Fruit fly (Drosophila melanogaster) whole organism, embryonic: ENCODE results near the gene Hinfp.

Source experiments
- B-H1 ChIP-seq: fragments of 200-800 bp; sonication (Bioruptor generic); IDR thresholded peaks from 3 replicates; pipeline ENCODE4 v1.3.6; 2022; ENCODE audit warnings: missing biosample characterization, missing genetic modification characterization
- Bgb ChIP-seq: fragments of 200-800 bp; sonication (Bioruptor generic); IDR thresholded peaks from 2 replicates; pipeline ENCODE4 v1.3.6; 2022; ENCODE audit warnings: missing biosample characterization, missing genetic modification characterization; ENCODE audit not compliant: partially characterized antibody
- BtbVII ChIP-seq: fragments of 200-800 bp; sonication (Bioruptor generic); optimal IDR thresholded peaks from 3 replicates; lab custom pipeline; 2017; ENCODE audit warnings: missing biosample characterization, mild to moderate bottlenecking, missing genetic modification characterization
- Bteb2 ChIP-seq: fragments of 200-800 bp; sonication (Bioruptor generic); optimal IDR thresholded peaks from 2 replicates; lab custom pipeline; 2016; ENCODE audit warnings: missing biosample characterization, missing genetic modification characterization
- C15 ChIP-seq: fragments of 200-800 bp; sonication (Bioruptor generic); IDR thresholded peaks from 3 replicates; pipeline ENCODE4 v1.3.6; 2022; ENCODE audit warnings: missing biosample characterization, missing genetic modification characterization
- CG10274 ChIP-seq: fragments of 200-800 bp; sonication (Bioruptor generic); optimal IDR thresholded peaks from 3 replicates; lab custom pipeline; 2017; ENCODE audit warnings: missing biosample characterization, mild to moderate bottlenecking, missing genetic modification characterization
- CG10431 ChIP-seq: fragments of 200-800 bp; sonication (Bioruptor generic); optimal IDR thresholded peaks from 3 replicates; lab custom pipeline; 2018; ENCODE audit warnings: missing biosample characterization, mild to moderate bottlenecking, missing genetic modification characterization
- CG12155 ChIP-seq: fragments of 200-800 bp; sonication (Bioruptor generic); optimal IDR thresholded peaks from 3 replicates; lab custom pipeline; 2016; ENCODE audit warnings: missing biosample characterization, missing genetic modification characterization
- CG13296 ChIP-seq: fragments of 200-800 bp; sonication (Bioruptor generic); optimal IDR thresholded peaks from 3 replicates; lab custom pipeline; 2018; ENCODE audit warnings: missing biosample characterization, mild to moderate bottlenecking, missing genetic modification characterization
- CG14860 ChIP-seq: fragments of 200-800 bp; sonication (Bioruptor generic); IDR thresholded peaks from 3 replicates; pipeline ENCODE4 v1.3.6; 2022; ENCODE audit warnings: missing biosample characterization, missing genetic modification characterization; ENCODE audit not compliant: partially characterized antibody
- CG15269 ChIP-seq: fragments of 200-800 bp; sonication (Bioruptor generic); optimal IDR thresholded peaks from 2 replicates; lab custom pipeline; 2018; ENCODE audit warnings: missing biosample characterization, mild to moderate bottlenecking, missing genetic modification characterization, moderate library complexity
- CG2129 ChIP-seq: fragments of 200-800 bp; sonication (Bioruptor generic); IDR thresholded peaks from 2 replicates; pipeline ENCODE4 v1.3.6; 2022; ENCODE audit warnings: missing biosample characterization, missing genetic modification characterization; ENCODE audit not compliant: partially characterized antibody
- CG2875 ChIP-seq: fragments of 200-800 bp; sonication (Bioruptor generic); optimal IDR thresholded peaks from 2 replicates; lab custom pipeline; 2017; ENCODE audit warnings: missing biosample characterization, mild to moderate bottlenecking, missing genetic modification characterization, missing genetic modification reagents
- CG30020 ChIP-seq: fragments of 200-800 bp; optimal IDR thresholded peaks from 2 replicates; lab custom pipeline; 2019; ENCODE audit warnings: missing biosample characterization, mild to moderate bottlenecking, missing genetic modification characterization, moderate library complexity
- CG32532 ChIP-seq: fragments of 200-800 bp; sonication (Bioruptor generic); IDR thresholded peaks from 2 replicates; pipeline ENCODE4 v1.3.6; 2022; ENCODE audit warnings: missing biosample characterization, missing genetic modification characterization
- CG32772 ChIP-seq: fragments of 200-800 bp; sonication (Bioruptor generic); IDR thresholded peaks from 2 replicates; pipeline ENCODE4 v1.3.6; 2022; ENCODE audit warnings: missing biosample characterization, missing genetic modification characterization
- CG3281 ChIP-seq: fragments of 200-800 bp; sonication (Bioruptor generic); optimal IDR thresholded peaks from 3 replicates; lab custom pipeline; 2017; ENCODE audit warnings: missing biosample characterization, mild to moderate bottlenecking, missing genetic modification characterization
- CG3726 ChIP-seq: fragments of 200-800 bp; sonication (Bioruptor generic); IDR thresholded peaks from 3 replicates; pipeline ENCODE4, ENCODE4 v1.3.6; 2022; ENCODE audit warnings: missing biosample characterization, missing genetic modification characterization
- CG43689 ChIP-seq: fragments of 200-800 bp; sonication (Bioruptor generic); IDR thresholded peaks from 2 replicates; pipeline ENCODE4 v1.3.6; 2022; ENCODE audit warnings: missing biosample characterization, missing genetic modification characterization
- CG4617 ChIP-seq: fragments of 200-800 bp; sonication (Bioruptor generic); optimal IDR thresholded peaks from 3 replicates; lab custom pipeline; 2016; ENCODE audit warnings: missing biosample characterization, missing genetic modification characterization, borderline replicate concordance
- CG6175 ChIP-seq: fragments of 200-800 bp; sonication (Bioruptor generic); IDR thresholded peaks from 3 replicates; pipeline ENCODE4 v1.3.6; 2022; ENCODE audit warnings: missing biosample characterization, missing genetic modification characterization
- CG6813 ChIP-seq: fragments of 200-800 bp; sonication (Bioruptor generic); optimal IDR thresholded peaks from 2 replicates; lab custom pipeline; 2017; ENCODE audit warnings: missing biosample characterization, missing genetic modification characterization, mild to moderate bottlenecking, moderate library complexity, missing genetic modification reagents
- CG7357 ChIP-seq: fragments of 200-800 bp; sonication (Bioruptor generic); IDR thresholded peaks from 3 replicates; pipeline ENCODE4 v1.3.6; 2022; ENCODE audit warnings: missing biosample characterization, missing genetic modification characterization
- CG7786 ChIP-seq: fragments of 200-800 bp; sonication (Bioruptor generic); optimal IDR thresholded peaks from 2 replicates; lab custom pipeline; 2016; ENCODE audit warnings: missing biosample characterization, missing genetic modification characterization
- CG8290 ChIP-seq, 3 experiments: fragments of 200-800 bp; sonication (Bioruptor generic); optimal IDR thresholded peaks; 2 replicates each; lab custom pipeline; 2016 to 2019; ENCODE audit warnings: missing biosample characterization in 3 of 3, missing genetic modification characterization in 3 of 3, mild to moderate bottlenecking in 2 of 3, moderate library complexity in 1 of 3
- CG8388 ChIP-seq: fragments of 200-800 bp; sonication (Bioruptor generic); optimal IDR thresholded peaks from 2 replicates; lab custom pipeline; 2019; ENCODE audit warnings: missing biosample characterization, mild to moderate bottlenecking, missing genetic modification characterization, moderate library complexity
- CG8478 ChIP-seq: fragments of >200 bp; optimal IDR thresholded peaks from 2 replicates; lab custom pipeline; 2018
- CG9817 ChIP-seq: fragments of 200-800 bp; sonication (Bioruptor generic); optimal IDR thresholded peaks from 2 replicates; lab custom pipeline; 2018; ENCODE audit warnings: missing biosample characterization, mild to moderate bottlenecking, missing genetic modification characterization, moderate library complexity
- Doc3 ChIP-seq: fragments of 200-800 bp; sonication (Bioruptor generic); IDR thresholded peaks from 3 replicates; pipeline ENCODE4 v1.3.6; 2022; ENCODE audit warnings: missing biosample characterization, missing genetic modification characterization; ENCODE audit not compliant: partially characterized antibody
- Hr3 ChIP-seq: fragments of 200-800 bp; sonication (Bioruptor generic); optimal IDR thresholded peaks from 3 replicates; lab custom pipeline; 2016; ENCODE audit warnings: missing biosample characterization, missing genetic modification characterization
- Jarid2 ChIP-seq: fragments of 200-800 bp; sonication (Bioruptor generic); optimal IDR thresholded peaks from 3 replicates; lab custom pipeline; 2017; ENCODE audit warnings: mild to moderate bottlenecking, missing biosample characterization, missing genetic modification reagents, missing genetic modification characterization
- Kr ChIP-seq: fragments of 200-800 bp; sonication (Bioruptor generic); optimal IDR thresholded peaks from 2 replicates; lab custom pipeline; 2017; ENCODE audit warnings: missing biosample characterization, mild to moderate bottlenecking, missing genetic modification characterization
- NC2α ChIP-seq: fragments of 200-800 bp; sonication (Bioruptor generic); optimal IDR thresholded peaks from 2 replicates; lab custom pipeline; 2016; ENCODE audit warnings: missing biosample characterization, missing genetic modification characterization
- Nf-YC ChIP-seq: fragments of 200-800 bp; optimal IDR thresholded peaks from 3 replicates; lab custom pipeline; 2019; ENCODE audit warnings: missing biosample characterization, mild to moderate bottlenecking, missing genetic modification characterization, moderate library complexity
- Sox100B ChIP-seq: fragments of 200-800 bp; sonication (Bioruptor generic); optimal IDR thresholded peaks from 3 replicates; lab custom pipeline; 2018; ENCODE audit warnings: missing biosample characterization, mild to moderate bottlenecking, missing genetic modification characterization
- Spps ChIP-seq: fragments of 200-800 bp; sonication (Bioruptor generic); optimal IDR thresholded peaks from 2 replicates; lab custom pipeline; 2018; ENCODE audit warnings: missing biosample characterization, mild to moderate bottlenecking, missing genetic modification characterization
- amos ChIP-seq: fragments of 200-800 bp; sonication (Bioruptor generic); IDR thresholded peaks from 2 replicates; pipeline ENCODE4 v1.3.6; 2022; ENCODE audit warnings: missing biosample characterization, missing genetic modification characterization; ENCODE audit not compliant: partially characterized antibody
- ara ChIP-seq: fragments of 200-800 bp; sonication (Bioruptor generic); IDR thresholded peaks from 2 replicates; pipeline ENCODE4 v1.3.6; 2022; ENCODE audit warnings: missing biosample characterization, missing genetic modification characterization
- cad ChIP-seq: fragments of >200 bp; optimal IDR thresholded peaks from 2 replicates; lab custom pipeline; 2017; ENCODE audit warnings: missing biosample characterization, missing genetic modification characterization
- dimm ChIP-seq: fragments of 200-800 bp; sonication (Bioruptor generic); IDR thresholded peaks from 2 replicates; pipeline ENCODE4 v1.3.6; 2022; ENCODE audit warnings: missing biosample characterization, missing genetic modification characterization
- ham ChIP-seq: fragments of 200-800 bp; sonication (Bioruptor generic); IDR thresholded peaks from 2 replicates; pipeline ENCODE4 v1.3.6; 2022; ENCODE audit warnings: missing biosample characterization, missing genetic modification characterization
- hbn ChIP-seq: fragments of 200-800 bp; sonication (Bioruptor generic); IDR thresholded peaks from 2 replicates; pipeline ENCODE4 v1.3.6; 2022; ENCODE audit warnings: missing biosample characterization, missing genetic modification characterization; ENCODE audit not compliant: partially characterized antibody
- jing ChIP-seq: fragments of 200-800 bp; sonication (Bioruptor generic); optimal IDR thresholded peaks from 2 replicates; lab custom pipeline; 2018; ENCODE audit warnings: missing biosample characterization, mild to moderate bottlenecking, missing genetic modification characterization
- luna ChIP-seq: fragments of 200-800 bp; sonication (Bioruptor generic); optimal IDR thresholded peaks from 2 replicates; lab custom pipeline; 2016; ENCODE audit warnings: missing biosample characterization, missing genetic modification characterization
- nerfin-2 ChIP-seq: fragments of 200-800 bp; sonication (Bioruptor generic); IDR thresholded peaks from 2 replicates; pipeline ENCODE4 v1.3.6; 2022; ENCODE audit warnings: missing biosample characterization, missing genetic modification characterization; ENCODE audit not compliant: partially characterized antibody
- peb ChIP-seq: fragments of 200-800 bp; sonication (Bioruptor generic); IDR thresholded peaks from 2 replicates; pipeline ENCODE4 v1.3.6; 2022; ENCODE audit warnings: missing biosample characterization, missing genetic modification characterization
- pfk ChIP-seq: fragments of 200-800 bp; sonication (Bioruptor generic); optimal IDR thresholded peaks from 2 replicates; lab custom pipeline; 2018; ENCODE audit warnings: missing biosample characterization, mild to moderate bottlenecking, missing genetic modification characterization, moderate library complexity
- row ChIP-seq: fragments of 200-800 bp; sonication (Bioruptor generic); IDR thresholded peaks from 3 replicates; pipeline ENCODE4 v1.3.6; 2022; ENCODE audit warnings: missing biosample characterization, missing genetic modification characterization
- sens ChIP-seq: fragments of 200-800 bp; sonication (Bioruptor generic); peaks from one replicate; lab custom pipeline; 2016; ENCODE audit warnings: missing biosample characterization, missing genetic modification characterization
- z ChIP-seq: fragments of 200-800 bp; sonication (Bioruptor generic); IDR thresholded peaks from 3 replicates; pipeline ENCODE4 v1.3.6; 2022; ENCODE audit warnings: missing biosample characterization, missing genetic modification characterization
- zf30C ChIP-seq: fragments of 200-800 bp; sonication (Bioruptor generic); optimal IDR thresholded peaks from 3 replicates; lab custom pipeline; 2018; ENCODE audit warnings: missing biosample characterization, mild to moderate bottlenecking, missing genetic modification characterization

Gene Hinfp

DNA sequence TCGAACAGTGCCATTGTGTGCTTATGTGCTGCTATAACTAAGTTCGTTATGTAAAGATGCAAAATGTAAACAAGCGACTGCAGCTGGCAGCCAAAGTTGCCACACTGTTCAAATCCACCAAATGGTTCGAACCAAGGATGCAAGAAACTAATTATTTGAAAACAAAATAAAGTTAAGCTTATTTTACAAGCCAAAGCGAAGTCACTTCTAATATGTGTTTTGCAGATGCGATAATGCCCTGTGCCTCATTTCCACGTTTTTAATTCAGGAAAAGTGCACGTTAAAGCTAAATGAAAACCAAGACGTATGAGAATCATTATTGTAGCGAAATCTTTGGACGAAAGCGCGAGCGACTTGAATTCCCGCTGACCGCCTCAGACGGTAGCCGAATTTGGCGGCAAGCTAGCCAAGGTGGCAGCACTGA is 4.2 kb upstream of the Hinfp start, which contains the start of the genes CG13365 and Vsp37A (continued):
- TF ChIP-seq CG7786 (peak; percentile 52), CG43689 (no peak), CG12155 (GFP tag; lab: Kevin White, UChicago) (peak; percentile 41), ara (GFP tag; lab: Robert Waterston, UW) (no peak), nerfin-2 (no peak), jing (GFP tag; lab: Kevin White, UChicago) (no peak), CG7357 (no peak), dimm (GFP tag; lab: Robert Waterston, UW) (no peak), C15 (GFP tag; lab: Robert Waterston, UW) (no peak), CG30020 (tag; lab: Kevin White, UChicago) (peak; percentile 58), CG2875 (GFP tag; lab: Kevin White, UChicago) (peak; percentile 34), CG6813 (GFP tag; lab: Kevin White, UChicago) (no peak), zf30C (GFP tag; lab: Kevin White, UChicago) (no peak), cad (GFP tag; lab: Kevin White, UChicago) (no peak), Spps (tag; lab: Kevin White, UChicago) (no peak), Doc3 (no peak), CG6175 (GFP tag; lab: Robert Waterston, UW) (no peak), ham (GFP tag; lab: Robert Waterston, UW) (no peak), Kr (no peak), B-H1 (GFP tag; lab: Robert Waterston, UW) (no peak), CG8290 (GFP tag; optimal IDR thresholded peaks at IDR 0.05; lab: Kevin White, UChicago) (peak; percentile 9), CG8290 (tag; optimal IDR thresholded peaks at IDR 0.05; lab: Kevin White, UChicago) (peak in 1 of 2 experiments; percentile 29), Sox100B (peak; percentile 39), CG13296 (GFP tag; lab: Kevin White, UChicago) (peak; percentile 59), BtbVII (GFP tag; lab: Kevin White, UChicago) (no peak), row (peak; percentile 85), CG8478 (lab: Kevin White, UChicago) (no peak), Nf-YC (tag; lab: Kevin White, UChicago) (peak; percentile 55), CG32532 (GFP tag; lab: Robert Waterston, UW) (peak; percentile 35; the same call in 1 of the 2 replicates), CG14860 (no peak), CG10274 (GFP tag; lab: Kevin White, UChicago) (no peak), Hr3 (GFP tag; lab: Kevin White, UChicago) (peak; percentile 0), CG15269 (tag; lab: Kevin White, UChicago) (peak; percentile 44), CG4617 (GFP tag; lab: Kevin White, UChicago) (peak; percentile 55), CG3726 (GFP tag; lab: Robert Waterston, UW) (no peak), hbn (GFP tag; lab: Robert Waterston, UW) (no peak), CG32772 (peak; percentile 33; the same call in 1 of the 2 replicates), Bgb (GFP tag; lab: Robert Waterston, UW) (no peak), Bteb2 (GFP tag; lab: Kevin White, UChicago) (no peak), pfk (GFP tag; lab: Kevin White, UChicago) (no peak), CG9817 (peak; percentile 37), CG2129 (no peak), z (GFP tag; lab: Robert Waterston, UW) (no peak), CG8388 (GFP tag; lab: Kevin White, UChicago) (peak; percentile 20), amos (GFP tag; lab: Robert Waterston, UW) (no peak), sens (GFP tag; lab: Kevin White, UChicago) (peak; percentile 90), NC2α (no peak), CG10431 (GFP tag; lab: Kevin White, UChicago) (no peak), peb (no peak), Jarid2 (GFP tag; lab: Kevin White, UChicago) (no peak), luna (GFP tag; lab: Kevin White, UChicago) (no peak), CG3281 (GFP tag; lab: Kevin White, UChicago) (peak; percentile 27)
